Fruit fly (Drosophila melanogaster) whole organism, wandering third instar larva: ENCODE data around the gene Cyp9f3.

Source experiments
- Hnf4 ChIP-seq: fragments of 200-800 bp; sonication (Bioruptor generic); optimal IDR thresholded peaks from 2 replicates; lab custom pipeline; 2016; ENCODE audit warnings: missing biosample characterization, mild to moderate bottlenecking, missing genetic modification characterization
- Mio ChIP-seq: sonication (Bioruptor generic); optimal IDR thresholded peaks from 2 replicates; lab custom pipeline; 2016; ENCODE audit warnings: missing biosample characterization, missing genetic modification characterization
- Myc ChIP-seq: fragments of >200 bp; optimal IDR thresholded peaks from 2 replicates; lab custom pipeline; 2017
- OdsH ChIP-seq: fragments of 200-800 bp; sonication (Bioruptor generic); optimal IDR thresholded peaks from 2 replicates; lab custom pipeline; 2016; ENCODE audit warnings: missing biosample characterization, mild to moderate bottlenecking, missing genetic modification characterization
- dl ChIP-seq, 2 experiments: fragments of 175-275, 200-275 bp in 1 of 2; fragments of 200-275 bp in 1 of 2; sonication (Bioruptor generic); optimal IDR thresholded peaks; lab custom pipeline; 2018; ENCODE audit warnings: mild to moderate bottlenecking in 2 of 2, missing biosample characterization in 2 of 2, missing genetic modification characterization in 2 of 2, moderate library complexity in 2 of 2; ENCODE audit not compliant: partially characterized antibody in 2 of 2, insufficient read depth in 1 of 2
- ey ChIP-seq: fragments of 200-800 bp; sonication (Bioruptor generic); optimal IDR thresholded peaks from 2 replicates; lab custom pipeline; 2016; ENCODE audit warnings: missing biosample characterization, missing genetic modification characterization
- fru ChIP-seq: fragments of 200-800 bp; sonication (Bioruptor generic); optimal IDR thresholded peaks from 3 replicates; lab custom pipeline; 2016; ENCODE audit warnings: missing biosample characterization, mild to moderate bottlenecking, missing genetic modification characterization
- lola ChIP-seq: fragments of >200 bp; optimal IDR thresholded peaks from 2 replicates; lab custom pipeline; 2017; ENCODE audit warnings: missing biosample characterization, missing genetic modification characterization
- pan ChIP-seq: fragments of >200 bp; optimal IDR thresholded peaks from 2 replicates; lab custom pipeline; 2017
- rgr ChIP-seq: fragments of 200-800 bp; sonication (Bioruptor generic); optimal IDR thresholded peaks from 3 replicates; lab custom pipeline; 2016; ENCODE audit warnings: missing biosample characterization, mild to moderate bottlenecking, missing genetic modification characterization
- sv ChIP-seq: fragments of 200-800 bp; sonication (Bioruptor generic); optimal IDR thresholded peaks from 3 replicates; lab custom pipeline; 2016; ENCODE audit warnings: missing biosample characterization, missing genetic modification characterization
- woc ChIP-seq: sonication (Bioruptor generic); optimal IDR thresholded peaks from 2 replicates; lab custom pipeline; 2016; ENCODE audit warnings: missing biosample characterization, mild to moderate bottlenecking, missing genetic modification characterization

dm6 chr3R:12379249-12379648 is 19.5 kb downstream of the Cyp9f3 start:
- TF ChIP-seq dl (GFP tag; optimal IDR thresholded peaks at IDR 0.05; lab: Kevin White, UChicago; ENCODE audit: insufficient read depth in 1 of 2, partially characterized antibody in 2 of 2) (no peak), Myc (lab: Kevin White, UChicago) (no peak), rgr (no peak), Hnf4 (GFP tag; lab: Kevin White, UChicago) (no peak), lola (no peak), pan (lab: Kevin White, UChicago) (no peak), fru (GFP tag; lab: Kevin White, UChicago) (no peak), Mio (GFP tag; lab: Kevin White, UChicago) (no peak), sv (no peak), OdsH (no peak), woc (GFP tag; lab: Kevin White, UChicago) (no peak), ey (GFP tag; lab: Kevin White, UChicago) (no peak)
